Fruit fly (Drosophila melanogaster): ENCODE data around the gene Obp83cd.

Gene Obp83cd

DNA sequence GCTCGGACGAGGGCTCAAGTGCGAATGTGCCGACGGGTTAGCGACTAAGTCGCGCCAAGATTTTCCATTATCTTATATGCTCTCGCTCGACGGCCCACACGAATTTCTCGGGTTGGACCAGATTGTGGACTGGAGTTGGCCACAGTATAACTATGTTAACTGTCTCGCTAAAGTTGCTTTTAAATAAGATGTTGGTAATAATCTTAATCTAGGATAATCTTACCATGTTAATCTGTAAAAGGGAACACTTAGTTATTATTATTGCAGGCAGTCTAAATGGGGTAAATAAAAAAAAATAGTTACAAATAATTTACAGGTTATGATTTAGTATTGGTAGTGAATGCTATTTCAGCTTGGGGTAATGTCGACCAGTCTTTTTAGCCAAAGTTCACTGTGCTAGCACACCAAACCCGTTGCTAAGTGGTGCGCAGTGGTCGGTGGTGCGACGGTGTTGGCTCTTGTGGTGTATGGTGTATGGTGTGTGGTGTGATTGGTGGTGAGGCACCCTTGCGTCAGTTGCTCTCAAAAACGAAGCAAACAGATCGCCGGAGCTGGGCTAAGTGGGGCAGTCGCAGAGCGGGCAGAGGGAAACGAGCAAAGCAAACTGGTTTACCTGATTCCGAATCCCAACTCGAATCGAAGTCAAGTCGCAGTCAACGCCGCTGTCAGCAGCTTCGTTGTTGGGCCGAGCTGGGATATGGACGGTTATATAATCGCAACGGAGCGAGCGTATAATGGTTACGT, 4.5 kb downstream of the Obp83cd start, which contains the start of gene Obp83g (continued):
- TF ChIP-seq Hr78 (GFP tag; optimal IDR thresholded peaks at IDR 0.05) (peak in 1 of 2 experiments; percentile 8), usp (GFP tag; optimal IDR thresholded peaks at IDR 0.05) (no peak), CG5953 (GFP tag; IDR thresholded peaks at IDR 0.05) (0 out of 2 replicates have a peak, but pooled peaks have one; percentile 12), CG13296 (GFP tag; optimal IDR thresholded peaks at IDR 0.05) (peak; percentile 55), CG17361 (GFP tag; IDR thresholded peaks at IDR 0.05) (peak; percentile 61; the same call in 2 of the 3 replicates), Chrac-16 (GFP tag; optimal IDR thresholded peaks at IDR 0.05) (no peak), CG32532 (GFP tag; IDR thresholded peaks at IDR 0.05) (peak; percentile 53; the same call in 1 of the 2 replicates), CG1603 (tag; optimal IDR thresholded peaks at IDR 0.05) (peak; percentile 23), hb (GFP tag; IDR thresholded peaks at IDR 0.05; ENCODE audit: partially characterized antibody) (no peak), Bgb (GFP tag; IDR thresholded peaks at IDR 0.05; ENCODE audit: partially characterized antibody) (no peak), CG7556 (GFP tag; optimal IDR thresholded peaks at IDR 0.05) (peak; percentile 35), al (GFP tag; IDR thresholded peaks at IDR 0.05) (peak; percentile 44), sisA (GFP tag; IDR thresholded peaks at IDR 0.05) (peak; percentile 48), gcm2 (GFP tag; optimal IDR thresholded peaks at IDR 0.05) (no peak), CG18764 (GFP tag; optimal IDR thresholded peaks at IDR 0.05) (no peak), CG10366 (GFP tag; IDR thresholded peaks at IDR 0.05) (peak; percentile 23; the same call in 1 of the 2 replicates), CG12942 (GFP tag; optimal IDR thresholded peaks at IDR 0.05) (no peak), Dfd (GFP tag; optimal IDR thresholded peaks at IDR 0.05) (no peak), tin (GFP tag; optimal IDR thresholded peaks at IDR 0.05) (peak; percentile 25), CG14014 (GFP tag; IDR thresholded peaks at IDR 0.05) (no peak), CoRest (tag; optimal IDR thresholded peaks at IDR 0.05) (peak; percentile 64), ttk (GFP tag; IDR thresholded peaks at IDR 0.05) (peak; percentile 42; the same call in 1 of the 2 replicates), cwo (GFP tag; optimal IDR thresholded peaks at IDR 0.05) (peak; percentile 27), CG14667 (GFP tag; IDR thresholded peaks at IDR 0.05) (peak; percentile 34; the same call in 1 of the 2 replicates), CG11504 (tag; optimal IDR thresholded peaks at IDR 0.05) (peak; percentile 70), CHES-1-like (GFP tag; optimal IDR thresholded peaks at IDR 0.05) (peak; percentile 20), mam (GFP tag; optimal IDR thresholded peaks at IDR 0.05) (peak; percentile 36), Dek (tag; optimal IDR thresholded peaks at IDR 0.05) (peak; percentile 26), dysf (GFP tag; IDR thresholded peaks at IDR 0.05) (peak; percentile 73), insv (GFP tag; optimal IDR thresholded peaks at IDR 0.05) (no peak), wor (GFP tag; IDR thresholded peaks at IDR 0.05) (peak; percentile 18; the same call in 1 of the 2 replicates), GATAe (GFP tag; conservative IDR thresholded peaks at IDR 0.05) (no peak), CG7839 (tag; optimal IDR thresholded peaks at IDR 0.05) (peak; percentile 51), Vsx1 (GFP tag; optimal IDR thresholded peaks at IDR 0.05) (no peak), row (GFP tag; IDR thresholded peaks at IDR 0.05) (peak; percentile 83), dmrt11E (tag; optimal IDR thresholded peaks at IDR 0.05) (no peak), Adf1 (GFP tag; IDR thresholded peaks at IDR 0.05) (peak; percentile 67), Poxn (GFP tag; IDR thresholded peaks at IDR 0.05) (no peak), CG11456 (GFP tag; IDR thresholded peaks at IDR 0.05) (0 out of 3 replicates have a peak, but pooled peaks have one; percentile 16), stc (GFP tag; IDR thresholded peaks at IDR 0.05) (no peak), peb (GFP tag; IDR thresholded peaks at IDR 0.05) (no peak), CG10959 (GFP tag; IDR thresholded peaks at IDR 0.05) (no peak), bcd (GFP tag; optimal IDR thresholded peaks at IDR 0.05) (peak; percentile 40), HLHmδ (GFP tag; optimal IDR thresholded peaks at IDR 0.05) (no peak), NK7.1 (GFP tag; optimal IDR thresholded peaks at IDR 0.05) (no peak), CG17359 (tag; optimal IDR thresholded peaks at IDR 0.05) (peak; percentile 49), BEAF-32 (GFP tag; optimal IDR thresholded peaks at IDR 0.05) (no peak), pum (GFP tag; optimal IDR thresholded peaks at IDR 0.05) (peak; percentile 10), CG8281 (tag; optimal IDR thresholded peaks at IDR 0.05) (no peak)
